Worm (Caenorhabditis elegans) whole organism, L2 larva: ENCODE data around the gene fbxl-5.

ENCODE experiments used
- C34F6.9 ChIP-seq: fragments of 150-350 bp; optimal IDR thresholded peaks from 2 replicates; lab custom pipeline; 2014; ENCODE audit warnings: missing biosample characterization, missing genetic modification characterization
- R02D3.7 ChIP-seq: fragments of 150-350 bp; optimal IDR thresholded peaks from 2 replicates; lab custom pipeline; 2014; ENCODE audit warnings: missing biosample characterization, missing genetic modification characterization
- Y55F3AM.14 ChIP-seq: fragments of 200-800 bp; sonication (Bioruptor generic); optimal IDR thresholded peaks from 2 replicates; lab custom pipeline; 2018; ENCODE audit warnings: mild to moderate bottlenecking, missing genetic modification characterization, missing compliant biosample characterization
- ZK546.5 ChIP-seq: sonication (generic microtip); optimal IDR thresholded peaks from 2 replicates; lab custom pipeline; 2017; ENCODE audit warnings: missing biosample characterization, missing genetic modification characterization
- alr-1 ChIP-seq: fragments of 150-350 bp; optimal IDR thresholded peaks from 2 replicates; lab custom pipeline; 2014; ENCODE audit warnings: missing biosample characterization, missing genetic modification characterization
- aly-2 ChIP-seq: fragments of 150-350 bp; optimal IDR thresholded peaks from 2 replicates; lab custom pipeline; 2014; ENCODE audit warnings: missing biosample characterization, missing genetic modification characterization
- blmp-1 ChIP-seq: sonication (generic microtip); optimal IDR thresholded peaks from 2 replicates; lab custom pipeline; 2017; ENCODE audit warnings: missing genetic modification characterization, mild to moderate bottlenecking, missing compliant biosample characterization, antibody characterized with exemption, moderate library complexity; ENCODE audit not compliant: insufficient read depth
- ceh-16 ChIP-seq: fragments of 150-350 bp; optimal IDR thresholded peaks from 2 replicates; lab custom pipeline; 2014; ENCODE audit warnings: missing biosample characterization, missing genetic modification characterization
- ceh-82 ChIP-seq: fragments of 150-350 bp; optimal IDR thresholded peaks from 2 replicates; lab custom pipeline; 2014; ENCODE audit warnings: missing biosample characterization, missing genetic modification characterization
- crh-2 ChIP-seq: sonication (generic microtip); optimal IDR thresholded peaks from 2 replicates; lab custom pipeline; 2017; ENCODE audit warnings: missing biosample characterization, missing genetic modification characterization
- dmd-4 ChIP-seq: sonication (generic microtip); optimal IDR thresholded peaks from 2 replicates; lab custom pipeline; 2017; ENCODE audit warnings: missing biosample characterization, missing genetic modification characterization
- egl-27 ChIP-seq: sonication (generic microtip); optimal IDR thresholded peaks from 3 replicates; lab custom pipeline; 2017; ENCODE audit warnings: missing biosample characterization, missing genetic modification reagents, missing genetic modification characterization
- elt-1 ChIP-seq: fragments of 150-350 bp; optimal IDR thresholded peaks from 2 replicates; lab custom pipeline; 2014; ENCODE audit warnings: missing biosample characterization, missing genetic modification characterization
- lin-11 ChIP-seq: fragments of 150-350 bp; sonication (generic microtip); optimal IDR thresholded peaks from 2 replicates; lab custom pipeline; 2014; ENCODE audit warnings: missing biosample characterization, missing genetic modification characterization, inconsistent platforms, mixed read lengths
- lin-13 ChIP-seq: fragments of 150-350 bp; optimal IDR thresholded peaks from 2 replicates; lab custom pipeline; 2014; ENCODE audit warnings: missing biosample characterization, missing genetic modification reagents, missing genetic modification characterization
- lin-39 ChIP-seq: fragments of 150-350 bp; optimal IDR thresholded peaks from 2 replicates; lab custom pipeline; 2014; ENCODE audit warnings: missing biosample characterization, missing genetic modification reagents, missing genetic modification characterization
- lsy-2 ChIP-seq, 2 experiments: fragments of 150-350 bp in 1 of 2; sonication (generic microtip) in 1 of 2; optimal IDR thresholded peaks; 2 replicates each; lab custom pipeline; 2014 to 2017; ENCODE audit warnings: missing biosample characterization in 2 of 2, missing genetic modification characterization in 2 of 2
- mab-5 ChIP-seq: fragments of 150-350 bp; optimal IDR thresholded peaks from 2 replicates; lab custom pipeline; 2014; ENCODE audit warnings: missing biosample characterization, missing genetic modification characterization
- mbf-1 ChIP-seq: sonication (generic microtip); optimal IDR thresholded peaks from 2 replicates; lab custom pipeline; 2017; ENCODE audit warnings: missing biosample characterization, missing genetic modification characterization
- mdl-1 ChIP-seq, 2 experiments: fragments of 150-350 bp in 1 of 2; sonication (generic microtip) in 1 of 2; optimal IDR thresholded peaks; 2 replicates each; lab custom pipeline; 2017; ENCODE audit warnings: missing biosample characterization in 2 of 2, missing genetic modification characterization in 2 of 2
- nhr-10 ChIP-seq: sonication (generic microtip); optimal IDR thresholded peaks from 2 replicates; lab custom pipeline; 2017; ENCODE audit warnings: missing biosample characterization, missing genetic modification characterization
- nhr-11 ChIP-seq: fragments of 150-350 bp; optimal IDR thresholded peaks from 2 replicates; lab custom pipeline; 2014; ENCODE audit warnings: missing biosample characterization, missing genetic modification characterization
- nhr-12 ChIP-seq: fragments of 150-350 bp; optimal IDR thresholded peaks from 2 replicates; lab custom pipeline; 2014; ENCODE audit warnings: missing biosample characterization, missing genetic modification characterization
- nhr-23 ChIP-seq: fragments of 150-350 bp; optimal IDR thresholded peaks from 2 replicates; lab custom pipeline; 2014; ENCODE audit warnings: missing biosample characterization, missing genetic modification reagents, missing genetic modification characterization
- nhr-237 ChIP-seq: fragments of 150-350 bp; optimal IDR thresholded peaks from 2 replicates; lab custom pipeline; 2014; ENCODE audit warnings: missing biosample characterization, missing genetic modification characterization
- nhr-25 ChIP-seq: fragments of 150-350 bp; sonication (generic microtip); optimal IDR thresholded peaks from 3 replicates; lab custom pipeline; 2014; ENCODE audit warnings: missing biosample characterization, missing genetic modification characterization
- nhr-6 ChIP-seq: fragments of 150-350 bp; optimal IDR thresholded peaks from 2 replicates; lab custom pipeline; 2014; ENCODE audit warnings: missing biosample characterization, missing genetic modification characterization
- nhr-77 ChIP-seq: fragments of 150-350 bp; optimal IDR thresholded peaks from 2 replicates; lab custom pipeline; 2014; ENCODE audit warnings: missing biosample characterization, missing genetic modification characterization
- peb-1 ChIP-seq: fragments of 150-350 bp; optimal IDR thresholded peaks from 2 replicates; lab custom pipeline; 2014; ENCODE audit warnings: missing biosample characterization, missing genetic modification characterization
- sem-4 ChIP-seq: fragments of 150-350 bp; optimal IDR thresholded peaks from 2 replicates; lab custom pipeline; 2014; ENCODE audit warnings: missing biosample characterization, missing genetic modification reagents, missing genetic modification characterization
- sma-9 ChIP-seq, 2 experiments: fragments of 150-350 bp in 1 of 2; sonication (generic microtip) in 1 of 2; optimal IDR thresholded peaks; 2 replicates each; lab custom pipeline; 2014 to 2016; ENCODE audit warnings: missing genetic modification characterization in 2 of 2, mild to moderate bottlenecking in 1 of 2, missing biosample characterization in 1 of 2, missing compliant biosample characterization in 1 of 2, missing genetic modification reagents in 1 of 2, moderate library complexity in 1 of 2
- snpc-4 ChIP-seq: fragments of 150-350 bp; optimal IDR thresholded peaks from 2 replicates; lab custom pipeline; 2014; ENCODE audit warnings: missing biosample characterization, missing genetic modification characterization
- unc-39 ChIP-seq: fragments of 150-350 bp; optimal IDR thresholded peaks from 2 replicates; lab custom pipeline; 2014; ENCODE audit warnings: missing biosample characterization, missing genetic modification characterization
- unc-55 ChIP-seq: fragments of 150-350 bp; sonication (generic microtip); optimal IDR thresholded peaks from 3 replicates; lab custom pipeline; 2014; ENCODE audit warnings: missing biosample characterization, missing genetic modification reagents, missing genetic modification characterization
- unc-62 ChIP-seq: fragments of 150-350 bp; optimal IDR thresholded peaks from 2 replicates; lab custom pipeline; 2014; ENCODE audit warnings: missing biosample characterization, missing genetic modification reagents, missing genetic modification characterization
- zag-1 ChIP-seq: fragments of 150-350 bp; optimal IDR thresholded peaks from 2 replicates; lab custom pipeline; 2014; ENCODE audit warnings: missing biosample characterization, missing genetic modification characterization
- ztf-1 ChIP-seq: fragments of 200-800 bp; sonication (Bioruptor generic); conservative IDR thresholded peaks from 2 replicates; pipeline ENCODE4 v1.3.6; 2022; ENCODE audit warnings: missing genetic modification characterization, missing compliant biosample characterization
- ztf-4 ChIP-seq: fragments of 150-350 bp; optimal IDR thresholded peaks from 2 replicates; lab custom pipeline; 2014; ENCODE audit warnings: missing biosample characterization, missing genetic modification characterization

fbxl-5 gene

ce11 chrV:7708525-7708924 is 34.2 kb upstream of the fbxl-5 start, which contains the start of gene ZK105.11:
ZK105.11 (minus strand) TSS chrV:7708625.
- TF ChIP-seq C34F6.9 (tag; lab: Kevin White, UChicago): no peak
- no peak for TF ChIP-seq nhr-237 (tag; lab: Kevin White, UChicago)
- no peak for TF ChIP-seq mdl-1 (tag; optimal IDR thresholded peaks at IDR 0.05; lab: Kevin White, UChicago)
- TF ChIP-seq Y55F3AM.14 (GFP tag; lab: Kevin White, UChicago): no peak
- no peak for TF ChIP-seq sem-4 (tag; lab: Kevin White, UChicago)
- TF ChIP-seq aly-2 (tag; lab: Kevin White, UChicago): no peak
- no peak for TF ChIP-seq ceh-16
- no peak for TF ChIP-seq nhr-6 (tag; lab: Kevin White, UChicago)
- TF ChIP-seq lin-11 (tag; lab: Kevin White, UChicago): no peak
- TF ChIP-seq nhr-11: no peak
- no peak for TF ChIP-seq ztf-1 (GFP tag; lab: Robert Waterston, UW)
- no peak for TF ChIP-seq zag-1 (tag; lab: Kevin White, UChicago)
- no peak for TF ChIP-seq nhr-10 (tag; lab: Kevin White, UChicago)
- TF ChIP-seq snpc-4 (tag; lab: Kevin White, UChicago): no peak
- TF ChIP-seq egl-27: no peak
- TF ChIP-seq nhr-77 (tag; lab: Kevin White, UChicago): no peak
- no peak for TF ChIP-seq mab-5 (tag; lab: Kevin White, UChicago)
- TF ChIP-seq blmp-1: no peak

ce11 chrV:7713072-7713471 is 29.6 kb upstream of the fbxl-5 start, which contains the start of gene ZK105.13:
ZK105.13 (minus strand) TSS chrV:7713172.
- TF ChIP-seq peb-1 (no peak), zag-1 (tag; lab: Kevin White, UChicago) (no peak)

- TF ChIP-seq sem-4 (tag; lab: Kevin White, UChicago) (no peak), alr-1 (tag; lab: Kevin White, UChicago) (no peak), crh-2 (tag; lab: Kevin White, UChicago) (no peak), nhr-12 (tag; lab: Kevin White, UChicago) (no peak), egl-27 (no peak), ztf-4 (tag; lab: Kevin White, UChicago) (no peak), nhr-25 (tag; lab: Kevin White, UChicago) (no peak), Y55F3AM.14 (GFP tag; lab: Kevin White, UChicago) (no peak), mbf-1 (tag; lab: Kevin White, UChicago) (no peak), nhr-6 (tag; lab: Kevin White, UChicago) (no peak), unc-39 (no peak), ceh-82 (tag; lab: Kevin White, UChicago) (no peak), mdl-1 (tag; optimal IDR thresholded peaks at IDR 0.05; lab: Kevin White, UChicago) (no peak), unc-62 (no peak)
Measured at ce11 chrV:7713691-7714090, 29.0 kb upstream of the fbxl-5 start, which contains the start of gene ZK105.1. ZK105.1 (plus strand) TSS chrV:7713991.

ce11 chrV:7716034-7716433 is 26.7 kb upstream of the fbxl-5 start, which contains the start of gene ZK105.12:
ZK105.12 (minus strand) TSS chrV:7716134.
- no peak for TF ChIP-seq unc-55 (GFP tag; lab: Kevin White, UChicago)

ce11 chrV:7717629-7718028 is 25.1 kb upstream of the fbxl-5 start, which contains the start of gene ZK105.5:
ZK105.5 (minus strand) TSS chrV:7717729.
- TF ChIP-seq lsy-2 (tag; optimal IDR thresholded peaks at IDR 0.05; lab: Kevin White, UChicago): no peak
- no peak for TF ChIP-seq nhr-237 (tag; lab: Kevin White, UChicago)
- TF ChIP-seq egl-27: no peak
- no peak for TF ChIP-seq unc-39
- TF ChIP-seq alr-1 (tag; lab: Kevin White, UChicago): no peak
- TF ChIP-seq unc-62: no peak
- no peak for TF ChIP-seq lin-39 (tag; lab: Kevin White, UChicago)
- no peak for TF ChIP-seq sma-9 (GFP tag; optimal IDR thresholded peaks at IDR 0.05; lab: Kevin White, UChicago)
- no peak for TF ChIP-seq sma-9 (tag; optimal IDR thresholded peaks at IDR 0.05; lab: Kevin White, UChicago)
- no peak for TF ChIP-seq R02D3.7
- no peak for TF ChIP-seq unc-55 (GFP tag; lab: Kevin White, UChicago)
- no peak for TF ChIP-seq elt-1 (tag; lab: Kevin White, UChicago)
- no peak for TF ChIP-seq nhr-6 (tag; lab: Kevin White, UChicago)
- TF ChIP-seq nhr-23 (tag; lab: Kevin White, UChicago): no peak
- no peak for TF ChIP-seq C34F6.9 (tag; lab: Kevin White, UChicago)
- no peak for TF ChIP-seq lin-13 (GFP tag; lab: Kevin White, UChicago)
- no peak for TF ChIP-seq mab-5 (tag; lab: Kevin White, UChicago)
- TF ChIP-seq ZK546.5 (tag; lab: Kevin White, UChicago): no peak
- TF ChIP-seq dmd-4 (tag; lab: Kevin White, UChicago): no peak
- TF ChIP-seq, all 48 proteins: peak for 0
